Worm (Caenorhabditis elegans): Measurements from ENCODE around the gene spig-10.

Gene spig-10

DNA sequence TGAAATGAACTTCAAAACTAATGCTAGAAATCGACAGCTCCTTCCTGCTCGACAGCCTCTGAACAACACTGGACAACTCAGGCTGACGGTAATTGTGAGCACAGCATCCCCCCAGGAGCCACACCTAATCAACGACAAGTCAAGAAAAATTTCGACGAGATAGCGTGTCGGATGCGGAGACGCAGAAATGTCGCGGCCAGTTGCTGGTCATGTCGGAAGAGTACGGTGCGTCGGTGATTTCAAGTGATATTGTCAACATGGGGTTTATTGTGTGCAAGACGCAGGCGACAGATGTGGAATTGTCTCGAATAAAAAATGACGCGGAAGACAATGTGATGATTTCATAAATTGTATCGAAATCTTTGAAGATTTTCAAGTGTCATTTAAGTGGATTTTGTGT, 30.4 kb downstream of the spig-10 start, which contains the start of gene twk-11:
Gene twk-11, minus strand, starts transcription at position 101 of the 400 bp plus-strand sequence.
- TF ChIP-seq ceh-39 (tag; optimal IDR thresholded peaks at IDR 0.05), result no peak
- TF ChIP-seq pha-4 (tag; optimal IDR thresholded peaks at IDR 0.05), result peak; percentile 20
- TF ChIP-seq mep-1 (tag; optimal IDR thresholded peaks at IDR 0.05), result no peak

DNA sequence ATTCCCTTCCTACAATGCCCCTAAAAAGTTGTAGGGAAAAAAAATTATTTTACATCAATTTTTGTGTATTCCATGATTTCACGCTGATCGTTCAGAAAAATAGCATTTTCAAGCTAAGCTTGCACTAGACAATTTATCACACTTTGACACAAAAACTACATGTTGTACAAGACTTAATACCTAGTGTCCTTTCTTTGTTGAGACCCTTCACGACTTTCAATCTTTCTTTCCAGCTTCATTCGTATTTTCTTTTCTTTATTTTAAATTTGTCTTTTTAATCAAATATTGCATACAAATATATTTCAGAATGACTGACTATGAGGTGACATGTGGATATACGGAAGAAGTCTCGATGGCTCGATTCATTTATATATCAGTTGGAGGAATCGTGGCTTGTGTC, 39.9 kb downstream of the spig-10 start, which contains the start of gene F20A1.2:
Gene F20A1.2, plus strand, starts transcription at position 301 of the 400 bp plus-strand sequence.
- TF ChIP-seq tbx-8 (GFP tag; optimal IDR thresholded peaks at IDR 0.05) (no peak), mep-1 (tag; optimal IDR thresholded peaks at IDR 0.05) (no peak), blmp-1 (tag; optimal IDR thresholded peaks at IDR 0.05) (no peak), nhr-2 (tag; optimal IDR thresholded peaks at IDR 0.05) (no peak), unc-39 (tag; optimal IDR thresholded peaks at IDR 0.05) (no peak), sptf-1 (tag; optimal IDR thresholded peaks at IDR 0.05) (no peak), ceh-43 (GFP tag; optimal IDR thresholded peaks at IDR 0.05) (no peak), lin-32 (GFP tag; optimal IDR thresholded peaks at IDR 0.05) (no peak), snpc-4 (tag; optimal IDR thresholded peaks at IDR 0.05) (no peak), ztf-11 (tag; optimal IDR thresholded peaks at IDR 0.05) (no peak), nhr-28 (tag; optimal IDR thresholded peaks at IDR 0.05) (no peak), zip-8 (tag; optimal IDR thresholded peaks at IDR 0.05) (no peak), nhr-12 (tag; optimal IDR thresholded peaks at IDR 0.05) (no peak), unc-120 (tag; optimal IDR thresholded peaks at IDR 0.05; ENCODE audit: poor library complexity, severe bottlenecking) (no peak), flh-1 (GFP tag; optimal IDR thresholded peaks at IDR 0.05) (no peak), elt-3 (tag; optimal IDR thresholded peaks at IDR 0.05) (no peak), hlh-1 (tag; optimal IDR thresholded peaks at IDR 0.05) (no peak), elt-1 (tag; optimal IDR thresholded peaks at IDR 0.05; ENCODE audit: borderline replicate concordance, insufficient read depth) (no peak), nhr-237 (tag; optimal IDR thresholded peaks at IDR 0.05) (no peak), cnd-1 (tag; optimal IDR thresholded peaks at IDR 0.05) (no peak)

DNA sequence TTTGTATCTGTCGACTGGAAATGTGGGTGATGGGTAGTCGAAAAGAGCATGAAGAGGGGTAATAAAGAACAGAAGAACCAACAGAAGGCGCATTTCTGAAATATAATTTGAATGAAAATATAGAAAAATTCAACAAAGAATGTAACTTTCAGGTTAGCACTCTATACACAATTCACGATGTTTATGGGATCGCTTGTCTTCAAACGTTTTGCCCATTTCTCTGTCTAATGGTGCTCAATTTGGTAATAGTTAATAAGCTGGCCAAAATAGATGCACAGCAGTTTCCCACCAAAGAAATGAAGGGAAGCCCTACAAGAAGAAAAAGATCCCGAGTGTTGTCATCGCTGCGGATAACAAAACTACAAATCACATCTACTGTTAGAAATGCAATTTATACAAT, 41.4 kb downstream of the spig-10 start, which contains the start of gene F20A1.8:
Gene F20A1.8, minus strand, starts transcription at position 101 of the 400 bp plus-strand sequence.
- TF ChIP-seq snpc-4 (tag; optimal IDR thresholded peaks at IDR 0.05), result no peak
- TF ChIP-seq mls-2 (tag; optimal IDR thresholded peaks at IDR 0.05), result no peak
- TF ChIP-seq elt-3 (tag; optimal IDR thresholded peaks at IDR 0.05), result no peak

ce11 chrV:7050153-7050552, 44.1 kb downstream of the spig-10 start:
- TF ChIP-seq cnd-1 (tag; optimal IDR thresholded peaks at IDR 0.05) (no peak), snpc-4 (tag; optimal IDR thresholded peaks at IDR 0.05) (no peak), nhr-12 (tag; optimal IDR thresholded peaks at IDR 0.05) (no peak), mls-2 (tag; optimal IDR thresholded peaks at IDR 0.05) (no peak), M03D4.4 (tag; optimal IDR thresholded peaks at IDR 0.05) (no peak)

- TF ChIP-seq lin-13 (tag; optimal IDR thresholded peaks at IDR 0.05), result no peak
- TF ChIP-seq tbx-8 (GFP tag; optimal IDR thresholded peaks at IDR 0.05), result no peak
- no peak for TF ChIP-seq M03D4.4 (tag; optimal IDR thresholded peaks at IDR 0.05)
- TF ChIP-seq nhr-237 (tag; optimal IDR thresholded peaks at IDR 0.05), result no peak
- TF ChIP-seq nhr-2 (tag; optimal IDR thresholded peaks at IDR 0.05), result no peak
- no peak for TF ChIP-seq elt-3 (tag; optimal IDR thresholded peaks at IDR 0.05)
- no peak for TF ChIP-seq flh-1 (GFP tag; optimal IDR thresholded peaks at IDR 0.05)
- TF ChIP-seq elt-1 (tag; optimal IDR thresholded peaks at IDR 0.05; ENCODE audit: borderline replicate concordance, insufficient read depth), result no peak
- no peak for TF ChIP-seq pha-4 (tag; optimal IDR thresholded peaks at IDR 0.05)
- no peak for TF ChIP-seq lsy-2 (tag; optimal IDR thresholded peaks at IDR 0.05)
These were observed 45.2 kb downstream of the spig-10 start, which contains the start of the genes tofu-2 and spig-1 for ce11 chrV:7051133-7051765. Gene tofu-2, minus strand, starts transcription at chrV:7051248. Gene spig-1, plus strand, starts transcription at chrV:7051715.

- TF ChIP-seq lin-32 (GFP tag; optimal IDR thresholded peaks at IDR 0.05) (no peak), mep-1 (tag; optimal IDR thresholded peaks at IDR 0.05) (no peak), M03D4.4 (tag; optimal IDR thresholded peaks at IDR 0.05) (no peak), cnd-1 (tag; optimal IDR thresholded peaks at IDR 0.05) (no peak), elt-1 (tag; optimal IDR thresholded peaks at IDR 0.05; ENCODE audit: borderline replicate concordance, insufficient read depth) (no peak), flh-1 (GFP tag; optimal IDR thresholded peaks at IDR 0.05) (no peak), nhr-2 (tag; optimal IDR thresholded peaks at IDR 0.05) (no peak), mls-2 (tag; optimal IDR thresholded peaks at IDR 0.05) (no peak), nhr-76 (tag; optimal IDR thresholded peaks at IDR 0.05) (no peak), ztf-11 (tag; optimal IDR thresholded peaks at IDR 0.05) (no peak), snpc-4 (tag; optimal IDR thresholded peaks at IDR 0.05) (no peak)
These were observed 47.0 kb downstream of the spig-10 start, which contains the start of gene txt-17 for ce11 chrV:7053100-7053499. Gene txt-17, minus strand, starts transcription at chrV:7053200.

Measured in whole organism, mixed stage, embryonic.